Worm (Caenorhabditis elegans) whole organism, early embryonic: Measurements from ENCODE around the gene Y37D8A.6.

ENCODE experiments used
- B0310.2 ChIP-seq: sonication (generic microtip); optimal IDR thresholded peaks from 2 replicates; lab custom pipeline; 2016; ENCODE audit warnings: mild to moderate bottlenecking, missing genetic modification characterization, missing compliant biosample characterization
- F13C5.2 ChIP-seq: sonication (generic microtip); optimal IDR thresholded peaks from 2 replicates; lab custom pipeline; 2017; ENCODE audit warnings: mild to moderate bottlenecking, missing genetic modification characterization, inconsistent platforms, missing compliant biosample characterization
- aly-1 ChIP-seq: sonication (generic microtip); optimal IDR thresholded peaks from 2 replicates; lab custom pipeline; 2016; ENCODE audit warnings: missing genetic modification characterization, missing compliant biosample characterization
- ama-1 ChIP-seq: fragments of 150-350 bp; optimal IDR thresholded peaks from 2 replicates; lab custom pipeline; 2014
- ceh-13 ChIP-seq: fragments of 200-800 bp; sonication (Bioruptor generic); optimal IDR thresholded peaks from 2 replicates; lab custom pipeline; 2018; ENCODE audit warnings: mild to moderate bottlenecking, missing genetic modification characterization, missing compliant biosample characterization
- ceh-36 ChIP-seq: sonication (generic microtip); optimal IDR thresholded peaks from 2 replicates; lab custom pipeline; 2016; ENCODE audit warnings: missing genetic modification characterization, inconsistent platforms, missing compliant biosample characterization
- ets-7 ChIP-seq: sonication (generic microtip); optimal IDR thresholded peaks from 2 replicates; lab custom pipeline; 2016; ENCODE audit warnings: missing genotype, missing genetic modification characterization, missing compliant biosample characterization
- flt-1 ChIP-seq: fragments of 200-800 bp; sonication (Bioruptor generic); IDR thresholded peaks from 2 replicates; pipeline ENCODE4 v1.3.6; 2022; ENCODE audit warnings: missing genetic modification characterization, missing compliant biosample characterization
- hmbx-1 ChIP-seq: sonication (generic microtip); optimal IDR thresholded peaks from 2 replicates; lab custom pipeline; 2016; ENCODE audit warnings: mild to moderate bottlenecking, missing genetic modification characterization, missing compliant biosample characterization
- hmg-4 ChIP-seq: fragments of 200-800 bp; sonication (Bioruptor generic); optimal IDR thresholded peaks from 2 replicates; lab custom pipeline; 2018; ENCODE audit warnings: mild to moderate bottlenecking, missing genetic modification characterization, missing compliant biosample characterization
- hnd-1 ChIP-seq: sonication (generic microtip); optimal IDR thresholded peaks from 2 replicates; lab custom pipeline; 2016; ENCODE audit warnings: missing genetic modification characterization, missing compliant biosample characterization
- pes-1 ChIP-seq: fragments of 200-800 bp; sonication (Bioruptor generic); IDR thresholded peaks from 2 replicates; pipeline ENCODE4 v1.3.6; 2022; ENCODE audit warnings: missing genetic modification reagents, missing genetic modification characterization, missing compliant biosample characterization
- scrt-1 ChIP-seq: fragments of 200-800 bp; sonication (Bioruptor generic); IDR thresholded peaks from 2 replicates; pipeline ENCODE4 v1.3.6; 2022; ENCODE audit warnings: missing genetic modification characterization, missing compliant biosample characterization
- sea-1 ChIP-seq: fragments of 200-800 bp; sonication (Bioruptor generic); conservative IDR thresholded peaks from 2 replicates; pipeline ENCODE4 v1.3.6; 2022; ENCODE audit warnings: missing genetic modification characterization, missing compliant biosample characterization
- tbx-11 ChIP-seq: fragments of 200-800 bp; sonication (Bioruptor generic); IDR thresholded peaks from 2 replicates; pipeline ENCODE4 v1.3.6; 2022; ENCODE audit warnings: missing genetic modification characterization, missing compliant biosample characterization
- tbx-37 ChIP-seq: fragments of 200-800 bp; sonication (Bioruptor generic); conservative IDR thresholded peaks from 2 replicates; pipeline ENCODE4 v1.3.6; 2022; ENCODE audit warnings: missing genetic modification reagents, missing genetic modification characterization, missing compliant biosample characterization
- tra-4 ChIP-seq: sonication (generic microtip); optimal IDR thresholded peaks from 2 replicates; lab custom pipeline; 2017; ENCODE audit warnings: missing genetic modification characterization, missing compliant biosample characterization

Y37D8A.6 gene

DNA sequence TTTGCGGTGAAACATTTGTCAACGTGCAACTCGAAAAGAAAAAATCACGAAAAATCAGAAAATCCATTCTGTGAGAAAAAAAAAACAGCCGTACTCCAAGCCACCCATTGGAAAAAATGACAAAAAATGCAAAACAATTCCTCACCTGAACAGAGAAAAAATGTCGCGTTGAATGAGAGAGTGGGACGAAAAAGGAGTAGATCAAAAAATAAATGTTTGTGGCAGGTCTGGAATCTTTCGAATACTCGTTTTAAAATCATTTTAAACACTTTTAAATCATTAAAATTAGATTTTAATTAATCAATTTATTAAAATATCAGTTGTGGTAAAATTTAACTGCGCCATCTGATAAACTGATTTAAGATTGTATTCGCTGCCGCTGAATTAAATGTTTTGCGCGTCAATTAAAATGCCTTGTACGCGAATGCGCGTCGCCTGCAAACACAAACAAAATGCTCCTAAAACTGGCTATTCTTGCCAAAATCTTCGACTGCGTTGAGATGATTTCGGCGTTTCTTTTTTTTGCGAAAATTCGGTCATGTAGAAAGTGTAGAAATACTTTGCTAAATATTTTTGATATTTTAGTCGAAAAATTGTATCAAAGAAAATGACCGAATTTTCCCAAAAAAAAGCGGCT lies at the start of gene Y37D8A.6:
Gene Y37D8A.6 (minus strand): TSS at position 238 of the 637 bp plus-strand sequence.
- TF ChIP-seq F13C5.2, result peak; percentile 9
- no peak for TF ChIP-seq tra-4 (tag; lab: Kevin White, UChicago)

DNA sequence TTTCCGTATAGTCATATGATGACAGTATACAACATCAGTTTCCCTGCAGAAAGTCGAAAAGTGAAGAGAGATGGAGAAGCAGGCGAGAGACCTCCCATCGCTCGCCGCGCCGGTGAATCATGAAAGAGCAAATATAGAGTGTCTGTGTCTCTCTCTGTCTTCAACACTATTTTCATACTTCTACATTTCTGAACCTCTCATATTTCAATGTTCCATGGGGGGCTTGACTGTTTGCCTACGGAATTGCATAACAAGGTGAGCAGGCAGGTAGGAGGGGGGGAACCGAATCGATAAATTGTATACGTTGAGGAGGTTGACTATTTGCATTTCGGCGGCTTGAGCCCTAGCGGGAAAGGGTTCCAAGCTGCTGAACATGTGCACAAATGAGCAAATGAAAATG lies 49.8 kb upstream of the Y37D8A.6 start:
- TF ChIP-seq scrt-1 (no peak), ets-7 (no peak), F13C5.2 (no peak), hmbx-1 (no peak), tra-4 (tag; lab: Kevin White, UChicago) (no peak), sea-1 (GFP tag; lab: Robert Waterston, UW) (no peak), aly-1 (tag; lab: Kevin White, UChicago) (no peak), pes-1 (no peak), ama-1 (lab: Kevin White, UChicago) (no peak), hmg-4 (GFP tag; lab: Kevin White, UChicago) (no peak), ceh-36 (tag; lab: Kevin White, UChicago) (no peak), tbx-37 (no peak), flt-1 (GFP tag; lab: Robert Waterston, UW) (no peak), tbx-11 (no peak), B0310.2 (no peak), hnd-1 (tag; lab: Kevin White, UChicago) (no peak), ceh-13 (GFP tag; lab: Kevin White, UChicago) (no peak)

DNA sequence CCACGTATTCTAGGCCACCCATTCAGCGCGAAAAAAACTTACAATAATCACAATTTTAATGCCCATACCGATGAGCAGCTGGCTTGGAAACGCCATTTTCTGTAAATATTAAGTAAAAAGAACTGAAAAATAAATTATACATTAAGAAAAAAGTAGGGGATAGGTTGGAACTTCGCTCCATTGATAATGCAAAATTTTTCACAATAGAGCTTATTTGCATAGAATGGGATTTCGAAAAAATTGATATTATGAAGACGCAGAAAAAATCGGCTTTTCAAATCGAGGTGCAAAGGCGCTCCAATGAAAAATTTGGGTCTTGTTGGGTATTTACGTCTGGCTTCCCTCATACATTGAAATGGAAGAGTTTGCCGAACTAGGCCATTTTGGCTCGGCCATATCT lies 48.5 kb upstream of the Y37D8A.6 start, which contains the start of gene Y37D8A.16:
Gene Y37D8A.16 (minus strand): TSS at position 101 of the 400 bp plus-strand sequence.
- TF ChIP-seq pes-1, result no peak
- no peak for TF ChIP-seq scrt-1
- TF ChIP-seq hnd-1 (tag; lab: Kevin White, UChicago), result no peak
- TF ChIP-seq B0310.2, result no peak
- TF ChIP-seq F13C5.2, result no peak
- no peak for TF ChIP-seq hmbx-1
- TF ChIP-seq tbx-37, result no peak
- no peak for TF ChIP-seq tbx-11
- TF ChIP-seq sea-1 (GFP tag; lab: Robert Waterston, UW), result no peak
- TF ChIP-seq aly-1 (tag; lab: Kevin White, UChicago), result no peak
- TF ChIP-seq ceh-13 (GFP tag; lab: Kevin White, UChicago), result no peak
- no peak for TF ChIP-seq ama-1 (lab: Kevin White, UChicago)
- TF ChIP-seq ceh-36 (tag; lab: Kevin White, UChicago), result no peak
- no peak for TF ChIP-seq ets-7
- TF ChIP-seq flt-1 (GFP tag; lab: Robert Waterston, UW), result no peak
- no peak for TF ChIP-seq tra-4 (tag; lab: Kevin White, UChicago)
- TF ChIP-seq hmg-4 (GFP tag; lab: Kevin White, UChicago), result no peak

DNA sequence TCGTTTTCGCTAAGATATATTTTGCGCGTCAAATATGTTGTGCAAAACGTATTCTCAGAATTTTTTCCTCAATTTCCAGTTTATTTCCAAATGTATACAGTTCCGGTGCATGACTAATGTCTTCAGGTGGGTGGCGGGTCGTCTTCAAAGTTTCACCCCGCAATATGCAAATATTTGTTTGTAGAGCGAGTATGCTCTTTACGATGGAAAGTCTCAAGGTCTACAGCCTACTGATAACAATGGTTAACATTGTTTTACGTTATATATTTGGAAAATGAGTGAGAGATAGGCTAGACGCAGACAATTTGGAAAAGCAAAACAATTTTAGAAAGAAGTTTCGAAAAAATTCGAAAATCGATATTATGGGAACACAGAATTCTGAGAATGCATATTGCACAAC lies 47.8 kb upstream of the Y37D8A.6 start:
- TF ChIP-seq tra-4 (tag; lab: Kevin White, UChicago), result no peak
- TF ChIP-seq flt-1 (GFP tag; lab: Robert Waterston, UW), result no peak
- TF ChIP-seq ceh-36 (tag; lab: Kevin White, UChicago), result no peak
- no peak for TF ChIP-seq B0310.2
- no peak for TF ChIP-seq hmg-4 (GFP tag; lab: Kevin White, UChicago)
- TF ChIP-seq pes-1, result no peak
- TF ChIP-seq F13C5.2, result no peak
- no peak for TF ChIP-seq hnd-1 (tag; lab: Kevin White, UChicago)
- TF ChIP-seq tbx-37, result no peak
- TF ChIP-seq aly-1 (tag; lab: Kevin White, UChicago), result no peak
- no peak for TF ChIP-seq ama-1 (lab: Kevin White, UChicago)
- no peak for TF ChIP-seq tbx-11
- no peak for TF ChIP-seq ceh-13 (GFP tag; lab: Kevin White, UChicago)
- no peak for TF ChIP-seq ets-7
- no peak for TF ChIP-seq hmbx-1
- TF ChIP-seq scrt-1, result no peak
- no peak for TF ChIP-seq sea-1 (GFP tag; lab: Robert Waterston, UW)

DNA sequence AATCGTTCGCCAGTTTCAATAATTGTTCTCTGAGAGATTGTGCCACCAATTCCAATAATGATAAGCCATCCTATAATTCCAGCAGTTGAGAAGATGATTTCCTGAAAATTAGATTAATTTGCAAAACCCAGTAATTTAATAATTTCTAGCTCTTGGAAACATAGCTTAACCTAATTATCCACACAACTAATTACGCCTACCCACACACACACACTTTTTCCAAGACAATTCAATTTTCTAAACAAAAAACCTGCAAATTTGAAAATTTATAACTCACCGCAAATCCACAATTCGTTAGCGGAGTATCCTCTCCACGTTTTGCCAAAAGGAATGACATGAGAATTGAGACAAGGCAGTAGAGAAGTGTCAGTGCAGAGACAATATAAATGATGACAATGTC lies 46.4 kb upstream of the Y37D8A.6 start:
- TF ChIP-seq ama-1 (lab: Kevin White, UChicago) (no peak), pes-1 (no peak), scrt-1 (no peak), F13C5.2 (no peak), flt-1 (GFP tag; lab: Robert Waterston, UW) (no peak), sea-1 (GFP tag; lab: Robert Waterston, UW) (no peak), tra-4 (tag; lab: Kevin White, UChicago) (no peak), tbx-37 (no peak), ets-7 (no peak)

DNA sequence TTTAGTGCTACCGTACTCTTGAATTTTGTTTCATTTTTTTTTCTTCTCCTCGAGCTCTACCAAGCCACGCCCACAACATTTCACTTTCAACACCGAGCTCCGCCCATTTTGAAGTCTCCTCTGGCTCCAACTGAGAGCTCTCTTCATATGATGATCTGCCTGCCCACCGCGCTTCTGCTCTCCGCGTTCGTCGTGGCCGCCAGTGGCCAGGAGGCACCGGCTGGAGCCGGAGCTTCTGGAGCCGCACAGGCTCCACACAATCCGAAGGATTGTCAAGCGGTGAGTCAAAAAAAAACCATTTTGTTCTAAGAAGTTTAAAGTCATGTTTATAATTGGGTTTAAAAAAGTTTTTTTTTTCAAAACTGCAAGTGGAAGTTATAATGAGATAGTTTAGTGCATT lies 40.3 kb upstream of the Y37D8A.6 start, which contains the start of gene flp-14:
Gene flp-14 (plus strand): TSS at position 146 of the 400 bp plus-strand sequence.
- TF ChIP-seq hnd-1 (tag; lab: Kevin White, UChicago) (no peak), B0310.2 (no peak), tbx-37 (no peak), flt-1 (GFP tag; lab: Robert Waterston, UW) (no peak), tbx-11 (no peak)

DNA sequence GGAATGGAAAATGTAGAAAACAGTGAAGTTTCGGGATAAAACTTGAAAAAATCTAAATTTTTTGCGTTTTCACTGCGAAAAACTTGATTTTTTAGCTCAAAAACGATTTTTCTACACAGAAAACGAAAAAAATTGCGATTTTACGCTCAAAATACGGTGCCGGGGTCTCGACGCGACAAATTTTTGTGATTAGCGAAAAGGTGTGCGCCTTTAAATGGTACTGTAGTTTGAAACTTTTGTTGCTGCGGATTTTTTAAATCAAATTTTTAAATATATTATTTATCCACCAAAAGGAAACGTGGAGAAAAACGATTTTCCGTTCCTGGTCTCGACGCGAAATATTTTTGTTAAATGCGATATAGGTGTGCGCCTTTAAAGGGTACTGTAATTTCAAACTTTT lies 37.1 kb upstream of the Y37D8A.6 start:
- TF ChIP-seq hmg-4 (GFP tag; lab: Kevin White, UChicago) (no peak), F13C5.2 (no peak), flt-1 (GFP tag; lab: Robert Waterston, UW) (no peak)

DNA sequence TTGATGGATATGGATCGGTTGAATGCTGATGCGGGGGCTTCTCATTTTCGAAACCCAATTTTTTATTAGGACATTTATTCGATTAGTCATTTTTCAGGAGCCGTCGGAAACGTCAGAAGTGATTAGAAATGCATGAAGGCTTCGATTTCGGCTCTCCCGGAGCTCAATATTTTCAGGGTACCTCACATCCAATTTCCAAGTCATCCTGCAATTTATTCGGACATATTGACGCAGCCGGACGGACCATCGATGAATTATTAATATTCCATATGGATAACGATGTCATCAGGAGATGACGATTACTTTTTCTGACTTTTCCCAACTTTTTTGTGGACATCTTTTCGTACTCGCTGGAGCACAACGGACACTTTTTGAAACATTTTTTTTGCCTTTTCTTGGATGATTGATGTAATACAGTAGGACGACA lies 36.5 kb upstream of the Y37D8A.6 start:
- TF ChIP-seq hmg-4 (GFP tag; lab: Kevin White, UChicago), result no peak
- no peak for TF ChIP-seq tbx-37
- TF ChIP-seq ceh-13 (GFP tag; lab: Kevin White, UChicago), result no peak
- no peak for TF ChIP-seq ceh-36 (tag; lab: Kevin White, UChicago)
- no peak for TF ChIP-seq hnd-1 (tag; lab: Kevin White, UChicago)
- TF ChIP-seq tbx-11, result no peak
- TF ChIP-seq scrt-1, result no peak
- TF ChIP-seq hmbx-1, result no peak
- no peak for TF ChIP-seq ama-1 (lab: Kevin White, UChicago)
- no peak for TF ChIP-seq pes-1
